Worm (Caenorhabditis elegans): Measurements from ENCODE around the gene ZK381.2.

ce11 chrIV:6977089-6977558, 11.8 kb downstream of the ZK381.2 start, which contains the start of the genes pgl-1 and him-3:
- TF ChIP-seq egl-27 (tag; optimal IDR thresholded peaks at IDR 0.05) (no peak), lin-39 (tag; optimal IDR thresholded peaks at IDR 0.05) (no peak), mep-1 (tag; optimal IDR thresholded peaks at IDR 0.05) (no peak), lir-3 (tag; optimal IDR thresholded peaks at IDR 0.05; ENCODE audit: poor library complexity) (no peak), C04F5.9 (tag; optimal IDR thresholded peaks at IDR 0.05) (no peak), jun-1 (tag; optimal IDR thresholded peaks at IDR 0.05) (no peak), nhr-76 (tag; optimal IDR thresholded peaks at IDR 0.05) (no peak), elt-3 (tag; optimal IDR thresholded peaks at IDR 0.05) (no peak)

All from whole organism, L1 larva.